Worm (Caenorhabditis elegans) whole organism, L2 larva: ENCODE results near the gene eef-1A.2.
A peak's percentile ranks its signal among the peaks of the same experiment; 100 is the strongest.

Source experiments
- C34F6.9 ChIP-seq: fragments of 150-350 bp; optimal IDR thresholded peaks from 2 replicates; lab custom pipeline; 2014; ENCODE audit warnings: missing biosample characterization, missing genetic modification characterization
- F13H6.1 ChIP-seq: sonication (generic microtip); optimal IDR thresholded peaks from 2 replicates; lab custom pipeline; 2016; ENCODE audit warnings: missing genetic modification characterization, missing compliant biosample characterization
- R02D3.7 ChIP-seq: fragments of 150-350 bp; optimal IDR thresholded peaks from 2 replicates; lab custom pipeline; 2014; ENCODE audit warnings: missing biosample characterization, missing genetic modification characterization
- Y55F3AM.14 ChIP-seq: fragments of 200-800 bp; sonication (Bioruptor generic); optimal IDR thresholded peaks from 2 replicates; lab custom pipeline; 2018; ENCODE audit warnings: mild to moderate bottlenecking, missing genetic modification characterization, missing compliant biosample characterization
- aly-2 ChIP-seq: fragments of 150-350 bp; optimal IDR thresholded peaks from 2 replicates; lab custom pipeline; 2014; ENCODE audit warnings: missing biosample characterization, missing genetic modification characterization
- ama-1 ChIP-seq: fragments of 150-350 bp; optimal IDR thresholded peaks from 2 replicates; lab custom pipeline; 2018; ENCODE audit warnings: inconsistent platforms
- blmp-1 ChIP-seq: sonication (generic microtip); optimal IDR thresholded peaks from 2 replicates; lab custom pipeline; 2017; ENCODE audit warnings: missing genetic modification characterization, mild to moderate bottlenecking, missing compliant biosample characterization, antibody characterized with exemption, moderate library complexity; ENCODE audit not compliant: insufficient read depth
- ceh-16 ChIP-seq: fragments of 150-350 bp; optimal IDR thresholded peaks from 2 replicates; lab custom pipeline; 2014; ENCODE audit warnings: missing biosample characterization, missing genetic modification characterization
- crh-2 ChIP-seq: sonication (generic microtip); optimal IDR thresholded peaks from 2 replicates; lab custom pipeline; 2017; ENCODE audit warnings: missing biosample characterization, missing genetic modification characterization
- dmd-4 ChIP-seq: sonication (generic microtip); optimal IDR thresholded peaks from 2 replicates; lab custom pipeline; 2017; ENCODE audit warnings: missing biosample characterization, missing genetic modification characterization
- elt-1 ChIP-seq: fragments of 150-350 bp; optimal IDR thresholded peaks from 2 replicates; lab custom pipeline; 2014; ENCODE audit warnings: missing biosample characterization, missing genetic modification characterization
- fos-1 ChIP-seq: fragments of 150-350 bp; optimal IDR thresholded peaks from 2 replicates; lab custom pipeline; 2014; ENCODE audit warnings: missing biosample characterization, missing genetic modification characterization
- lin-11 ChIP-seq: fragments of 150-350 bp; sonication (generic microtip); optimal IDR thresholded peaks from 2 replicates; lab custom pipeline; 2014; ENCODE audit warnings: missing biosample characterization, missing genetic modification characterization, inconsistent platforms, mixed read lengths
- lin-13 ChIP-seq: fragments of 150-350 bp; optimal IDR thresholded peaks from 2 replicates; lab custom pipeline; 2014; ENCODE audit warnings: missing biosample characterization, missing genetic modification reagents, missing genetic modification characterization
- lin-39 ChIP-seq: fragments of 150-350 bp; optimal IDR thresholded peaks from 2 replicates; lab custom pipeline; 2014; ENCODE audit warnings: missing biosample characterization, missing genetic modification reagents, missing genetic modification characterization
- lsy-2 ChIP-seq, 2 experiments: fragments of 150-350 bp in 1 of 2; sonication (generic microtip) in 1 of 2; optimal IDR thresholded peaks; 2 replicates each; lab custom pipeline; 2014 to 2017; ENCODE audit warnings: missing biosample characterization in 2 of 2, missing genetic modification characterization in 2 of 2
- mab-5 ChIP-seq: fragments of 150-350 bp; optimal IDR thresholded peaks from 2 replicates; lab custom pipeline; 2014; ENCODE audit warnings: missing biosample characterization, missing genetic modification characterization
- mdl-1 ChIP-seq, 2 experiments: fragments of 150-350 bp in 1 of 2; sonication (generic microtip) in 1 of 2; optimal IDR thresholded peaks; 2 replicates each; lab custom pipeline; 2017; ENCODE audit warnings: missing biosample characterization in 2 of 2, missing genetic modification characterization in 2 of 2
- nhr-11 ChIP-seq: fragments of 150-350 bp; optimal IDR thresholded peaks from 2 replicates; lab custom pipeline; 2014; ENCODE audit warnings: missing biosample characterization, missing genetic modification characterization
- nhr-12 ChIP-seq: fragments of 150-350 bp; optimal IDR thresholded peaks from 2 replicates; lab custom pipeline; 2014; ENCODE audit warnings: missing biosample characterization, missing genetic modification characterization
- nhr-129 ChIP-seq: fragments of 150-350 bp; optimal IDR thresholded peaks from 2 replicates; lab custom pipeline; 2014; ENCODE audit warnings: missing biosample characterization, missing genetic modification characterization
- nhr-23 ChIP-seq: fragments of 150-350 bp; optimal IDR thresholded peaks from 2 replicates; lab custom pipeline; 2014; ENCODE audit warnings: missing biosample characterization, missing genetic modification reagents, missing genetic modification characterization
- nhr-237 ChIP-seq: fragments of 150-350 bp; optimal IDR thresholded peaks from 2 replicates; lab custom pipeline; 2014; ENCODE audit warnings: missing biosample characterization, missing genetic modification characterization
- nhr-25 ChIP-seq: fragments of 150-350 bp; sonication (generic microtip); optimal IDR thresholded peaks from 3 replicates; lab custom pipeline; 2014; ENCODE audit warnings: missing biosample characterization, missing genetic modification characterization
- nhr-77 ChIP-seq: fragments of 150-350 bp; optimal IDR thresholded peaks from 2 replicates; lab custom pipeline; 2014; ENCODE audit warnings: missing biosample characterization, missing genetic modification characterization
- skn-1 ChIP-seq: sonication (generic microtip); optimal IDR thresholded peaks from 2 replicates; lab custom pipeline; 2017; ENCODE audit warnings: missing biosample characterization, missing genetic modification characterization
- sma-3 ChIP-seq: sonication (generic microtip); optimal IDR thresholded peaks from 2 replicates; lab custom pipeline; 2016; ENCODE audit warnings: missing genetic modification reagents, missing genetic modification characterization, missing compliant biosample characterization
- sma-9 ChIP-seq, 2 experiments: fragments of 150-350 bp in 1 of 2; sonication (generic microtip) in 1 of 2; optimal IDR thresholded peaks; 2 replicates each; lab custom pipeline; 2014 to 2016; ENCODE audit warnings: missing genetic modification characterization in 2 of 2, mild to moderate bottlenecking in 1 of 2, missing biosample characterization in 1 of 2, missing compliant biosample characterization in 1 of 2, missing genetic modification reagents in 1 of 2, moderate library complexity in 1 of 2
- unc-39 ChIP-seq: fragments of 150-350 bp; optimal IDR thresholded peaks from 2 replicates; lab custom pipeline; 2014; ENCODE audit warnings: missing biosample characterization, missing genetic modification characterization
- unc-55 ChIP-seq: fragments of 150-350 bp; sonication (generic microtip); optimal IDR thresholded peaks from 3 replicates; lab custom pipeline; 2014; ENCODE audit warnings: missing biosample characterization, missing genetic modification reagents, missing genetic modification characterization
- ztf-4 ChIP-seq: fragments of 150-350 bp; optimal IDR thresholded peaks from 2 replicates; lab custom pipeline; 2014; ENCODE audit warnings: missing biosample characterization, missing genetic modification characterization

eef-1A.2 gene

DNA sequence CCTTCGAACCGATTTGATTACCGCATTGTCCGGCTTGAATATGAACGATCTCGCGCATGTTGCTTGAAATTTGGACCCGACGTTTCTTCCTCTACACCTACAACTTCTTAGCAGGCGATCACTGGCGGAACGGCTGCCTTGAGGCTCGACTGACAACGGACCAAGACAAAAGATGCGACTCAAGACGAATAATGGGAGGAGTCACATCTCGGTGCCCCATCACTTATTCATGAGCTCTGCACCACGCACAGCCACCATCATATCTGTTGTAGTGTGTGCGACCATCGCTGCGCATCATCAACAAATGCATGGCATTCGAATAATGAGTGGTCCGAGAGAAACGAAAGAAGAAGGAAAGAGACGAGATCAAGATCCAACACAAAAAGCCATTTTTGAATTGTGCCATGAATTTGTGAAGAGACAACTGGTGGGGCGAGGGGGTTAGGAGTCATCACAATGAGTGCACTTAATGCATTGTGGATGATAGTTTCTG, 46.9 kb upstream of the eef-1A.2 start, which contains the start of gene mec-7:
TSS of gene mec-7 (minus strand) at position 181 of the 493 bp plus-strand sequence.
- TF ChIP-seq skn-1 (tag; lab: Kevin White, UChicago) (no peak), nhr-23 (no peak), fos-1 (no peak), nhr-129 (no peak), nhr-77 (tag; lab: Kevin White, UChicago) (no peak)

DNA sequence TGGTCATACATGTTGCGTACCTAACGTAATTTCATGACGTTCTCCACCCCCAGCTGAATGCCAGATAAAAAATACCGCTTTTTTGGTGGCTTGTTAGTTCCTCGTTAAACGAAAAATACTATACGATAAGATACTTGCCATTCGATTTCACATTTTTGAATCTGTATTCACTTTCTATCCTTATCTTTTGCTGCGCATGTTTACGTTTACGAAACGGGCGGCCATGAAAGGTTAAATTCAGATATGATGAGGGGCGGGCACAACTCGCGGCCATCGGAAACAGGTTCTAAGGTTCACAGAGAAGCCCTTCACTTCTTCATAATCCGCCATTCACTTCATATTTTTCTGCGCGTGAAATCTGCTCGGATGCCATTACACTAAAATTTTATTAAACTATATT, 44.7 kb upstream of the eef-1A.2 start:
- TF ChIP-seq nhr-23 (no peak), blmp-1 (tag; lab: Kevin White, UChicago) (peak; percentile 74), nhr-25 (tag; lab: Kevin White, UChicago) (peak; percentile 24), nhr-237 (no peak)

DNA sequence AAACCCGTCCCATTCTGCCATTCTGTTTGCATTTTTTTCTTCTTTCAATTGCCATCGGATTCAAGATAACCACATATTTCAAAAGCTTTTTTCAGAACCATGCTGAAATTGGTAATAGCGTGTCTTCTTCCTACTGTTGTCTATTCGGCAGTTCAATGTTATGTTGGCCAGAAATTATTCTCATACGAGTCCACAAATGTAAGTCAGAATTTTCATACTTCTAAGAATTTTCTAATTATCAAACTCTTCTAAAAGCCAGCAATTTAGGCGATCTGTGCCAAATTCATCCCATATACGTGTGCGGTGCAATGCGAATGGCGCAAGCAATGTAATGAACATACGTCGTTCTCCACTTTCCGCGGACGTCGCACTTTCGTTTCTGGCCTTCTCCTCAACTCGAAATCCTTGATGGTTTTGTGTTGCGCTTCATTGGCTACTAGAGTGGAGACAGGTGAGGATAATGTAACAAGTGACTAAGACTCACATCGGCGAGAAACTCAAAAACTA, 43.9 kb upstream of the eef-1A.2 start, which contains the start of gene ZK154.1:
TSS of gene ZK154.1 (plus strand) at position 51 of the 507 bp plus-strand sequence.
- TF ChIP-seq unc-55 (GFP tag; lab: Kevin White, UChicago) (no peak), aly-2 (tag; lab: Kevin White, UChicago) (no peak), ama-1 (lab: Kevin White, UChicago) (no peak), nhr-77 (tag; lab: Kevin White, UChicago) (no peak), elt-1 (tag; lab: Kevin White, UChicago) (no peak), mdl-1 (tag; optimal IDR thresholded peaks at IDR 0.05; lab: Kevin White, UChicago) (no peak), dmd-4 (tag; lab: Kevin White, UChicago) (no peak), mab-5 (no peak), F13H6.1 (no peak), nhr-11 (no peak), nhr-23 (no peak), Y55F3AM.14 (GFP tag; lab: Kevin White, UChicago) (no peak), ztf-4 (tag; lab: Kevin White, UChicago) (no peak), R02D3.7 (tag; lab: Kevin White, UChicago) (no peak), nhr-129 (no peak), unc-39 (tag; lab: Kevin White, UChicago) (no peak), skn-1 (tag; lab: Kevin White, UChicago) (no peak)

DNA sequence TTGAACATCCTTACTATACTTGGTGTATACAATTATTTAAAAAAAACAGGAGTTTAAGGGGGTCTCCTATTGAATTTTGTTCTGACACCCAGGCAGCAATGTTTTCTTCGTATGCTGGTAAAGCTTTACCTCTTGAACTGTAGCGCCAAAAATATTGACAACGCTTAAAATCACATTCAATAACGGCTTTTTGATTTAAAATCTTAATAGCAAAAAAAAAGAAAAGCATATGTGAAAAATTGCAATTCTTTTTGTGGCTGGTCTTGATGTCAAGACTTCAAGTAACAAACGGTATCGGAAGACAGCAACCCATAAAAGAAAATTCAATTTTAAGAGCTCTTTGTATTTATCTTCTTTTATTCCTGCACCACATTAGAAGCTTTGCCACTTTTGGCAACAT, 41.6 kb upstream of the eef-1A.2 start:
- TF ChIP-seq nhr-23 (no peak), skn-1 (tag; lab: Kevin White, UChicago) (no peak), nhr-25 (tag; lab: Kevin White, UChicago) (no peak), C34F6.9 (tag; lab: Kevin White, UChicago) (no peak), lin-11 (tag; lab: Kevin White, UChicago) (no peak), mdl-1 (tag; optimal IDR thresholded peaks at IDR 0.05; lab: Kevin White, UChicago) (no peak), elt-1 (tag; lab: Kevin White, UChicago) (no peak), nhr-129 (no peak), lin-39 (no peak), ztf-4 (tag; lab: Kevin White, UChicago) (no peak), aly-2 (tag; lab: Kevin White, UChicago) (no peak), nhr-11 (no peak), ceh-16 (tag; lab: Kevin White, UChicago) (no peak)
- TF ChIP-seq, all 48 proteins: peak for 0

DNA sequence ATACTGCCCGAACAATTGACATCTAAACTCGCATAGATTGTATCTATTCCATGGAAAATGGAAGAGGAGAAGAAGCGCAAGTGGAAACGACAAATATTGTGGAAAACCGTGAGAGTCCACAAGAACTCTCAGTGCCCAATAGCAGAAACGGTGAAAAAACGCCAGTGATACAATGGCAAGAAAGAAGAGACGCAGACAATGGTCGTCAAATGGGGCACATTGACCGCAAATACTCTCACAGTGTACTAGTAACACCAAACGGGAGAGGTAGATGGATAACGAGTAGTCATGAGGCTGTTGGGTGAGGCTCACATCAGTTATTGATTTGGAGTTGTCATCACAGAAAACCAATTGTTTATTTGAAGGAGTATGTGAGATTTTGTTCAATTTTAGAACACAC, 41.1 kb upstream of the eef-1A.2 start, which contains the start of gene ZK154.4:
TSS of gene ZK154.4 (minus strand) at position 27 of the 400 bp plus-strand sequence.
- TF ChIP-seq nhr-23 (no peak), lin-13 (peak; percentile 9), ama-1 (lab: Kevin White, UChicago) (no peak), sma-3 (GFP tag; lab: Kevin White, UChicago) (peak; percentile 12), nhr-12 (no peak), crh-2 (tag; lab: Kevin White, UChicago) (peak; percentile 11), C34F6.9 (tag; lab: Kevin White, UChicago) (peak; percentile 72), lsy-2 (tag; optimal IDR thresholded peaks at IDR 0.05; lab: Kevin White, UChicago) (peak in 1 of 2 experiments; percentile 63), sma-9 (GFP tag; optimal IDR thresholded peaks at IDR 0.05; lab: Kevin White, UChicago) (peak; percentile 49), sma-9 (tag; optimal IDR thresholded peaks at IDR 0.05; lab: Kevin White, UChicago) (no peak), F13H6.1 (peak; percentile 17), nhr-129 (peak; percentile 90)
